Fruit fly (Drosophila melanogaster) whole organism, embryonic: Measurements from ENCODE around the gene Ube4B.

Experiments used
- Ada2b ChIP-seq: fragments of 200-800 bp; sonication (Bioruptor generic); IDR thresholded peaks from 2 replicates; pipeline ENCODE4 v1.3.6; 2022; ENCODE audit warnings: missing biosample characterization, missing genetic modification characterization
- CG10565 ChIP-seq: fragments of 200-800 bp; sonication (Bioruptor generic); optimal IDR thresholded peaks from 3 replicates; lab custom pipeline; 2016; ENCODE audit warnings: missing biosample characterization, mild to moderate bottlenecking, missing genetic modification characterization
- CG14667 ChIP-seq: fragments of 200-800 bp; sonication (Bioruptor generic); IDR thresholded peaks from 2 replicates; pipeline ENCODE4 v1.3.6; 2022; ENCODE audit warnings: missing biosample characterization, missing genetic modification characterization
- CG14710 ChIP-seq: fragments of 200-800 bp; sonication (Bioruptor generic); optimal IDR thresholded peaks from 3 replicates; lab custom pipeline; 2019; ENCODE audit warnings: missing biosample characterization, mild to moderate bottlenecking, missing genetic modification characterization, moderate library complexity
- CG1602 ChIP-seq: fragments of 200-800 bp; sonication (Bioruptor generic); optimal IDR thresholded peaks from 3 replicates; lab custom pipeline; 2016; ENCODE audit warnings: missing biosample characterization, missing genetic modification characterization
- CG17361 ChIP-seq: fragments of 200-800 bp; sonication (Bioruptor generic); IDR thresholded peaks from 3 replicates; pipeline ENCODE4 v1.3.6; 2022; ENCODE audit warnings: missing biosample characterization, missing genetic modification characterization
- CG17802 ChIP-seq: fragments of 200-800 bp; sonication (Bioruptor generic); optimal IDR thresholded peaks from 2 replicates; lab custom pipeline; 2018; ENCODE audit warnings: missing biosample characterization, mild to moderate bottlenecking, missing genetic modification characterization, moderate library complexity
- CG18011 ChIP-seq: fragments of 200-800 bp; sonication (Bioruptor generic); optimal IDR thresholded peaks from 2 replicates; lab custom pipeline; 2017; ENCODE audit warnings: missing biosample characterization, missing genetic modification characterization, mild to moderate bottlenecking, moderate library complexity, missing genotype
- CG2199 ChIP-seq: fragments of 200-800 bp; sonication (Bioruptor generic); IDR thresholded peaks from 3 replicates; pipeline ENCODE4 v1.3.6; 2022; ENCODE audit warnings: missing biosample characterization, missing genetic modification characterization
- CG31224 ChIP-seq: fragments of 200-800 bp; sonication (Bioruptor generic); IDR thresholded peaks from 2 replicates; pipeline ENCODE4 v1.3.6; 2022; ENCODE audit warnings: missing biosample characterization, missing genetic modification characterization
- CG31441 ChIP-seq: fragments of 200-800 bp; sonication (Bioruptor generic); IDR thresholded peaks from 2 replicates; pipeline ENCODE4 v1.3.6; 2022; ENCODE audit warnings: missing biosample characterization, missing genetic modification characterization
- CG4617 ChIP-seq: fragments of 200-800 bp; sonication (Bioruptor generic); optimal IDR thresholded peaks from 3 replicates; lab custom pipeline; 2016; ENCODE audit warnings: missing biosample characterization, missing genetic modification characterization, borderline replicate concordance
- CG4730 ChIP-seq: fragments of 200-800 bp; sonication (Bioruptor generic); IDR thresholded peaks from 2 replicates; pipeline ENCODE4 v1.3.6; 2022; ENCODE audit warnings: missing biosample characterization, missing genetic modification characterization
- CG6254 ChIP-seq: fragments of 200-800 bp; sonication (Bioruptor generic); optimal IDR thresholded peaks from 3 replicates; lab custom pipeline; 2017; ENCODE audit warnings: mild to moderate bottlenecking, missing biosample characterization, missing genetic modification reagents, missing genetic modification characterization
- CG6765 ChIP-seq: fragments of 200-800 bp; sonication (Bioruptor generic); optimal IDR thresholded peaks from 3 replicates; lab custom pipeline; 2017; ENCODE audit warnings: missing biosample characterization, mild to moderate bottlenecking, missing genetic modification characterization
- CG8089 ChIP-seq: fragments of 200-800 bp; sonication (Bioruptor generic); optimal IDR thresholded peaks from 3 replicates; lab custom pipeline; 2016; ENCODE audit warnings: missing biosample characterization, missing genetic modification characterization
- CG9817 ChIP-seq: fragments of 200-800 bp; sonication (Bioruptor generic); optimal IDR thresholded peaks from 2 replicates; lab custom pipeline; 2018; ENCODE audit warnings: missing biosample characterization, mild to moderate bottlenecking, missing genetic modification characterization, moderate library complexity
- Chrac-16 ChIP-seq: fragments of 200-800 bp; sonication (Bioruptor generic); optimal IDR thresholded peaks from 3 replicates; lab custom pipeline; 2016; ENCODE audit warnings: missing biosample characterization, missing genetic modification characterization
- CkIIα-i1 ChIP-seq: fragments of 200-800 bp; sonication (Bioruptor generic); IDR thresholded peaks from 2 replicates; pipeline ENCODE4 v1.3.6; 2022; ENCODE audit warnings: missing biosample characterization, missing genetic modification characterization
- Doc3 ChIP-seq: fragments of 200-800 bp; sonication (Bioruptor generic); IDR thresholded peaks from 3 replicates; pipeline ENCODE4 v1.3.6; 2022; ENCODE audit warnings: missing biosample characterization, missing genetic modification characterization; ENCODE audit not compliant: partially characterized antibody
- Dref ChIP-seq: fragments of 200-800 bp; sonication (Bioruptor generic); IDR thresholded peaks from 2 replicates; pipeline ENCODE4 v1.3.6; 2022; ENCODE audit warnings: missing biosample characterization, missing genetic modification characterization
- E2f1 ChIP-seq: fragments of 200-800 bp; sonication (Bioruptor generic); IDR thresholded peaks from 2 replicates; pipeline ENCODE4 v1.3.6; 2022; ENCODE audit warnings: missing biosample characterization, missing genetic modification characterization
- E2f2 ChIP-seq: fragments of 200-800 bp; sonication (Bioruptor generic); IDR thresholded peaks from 2 replicates; pipeline ENCODE4 v1.3.6; 2022; ENCODE audit warnings: missing biosample characterization, missing genetic modification characterization
- Fer1 ChIP-seq: fragments of 200-800 bp; sonication (Bioruptor generic); optimal IDR thresholded peaks from 2 replicates; lab custom pipeline; 2017; ENCODE audit warnings: missing biosample characterization, mild to moderate bottlenecking, missing genetic modification characterization
- Gsc ChIP-seq: fragments of 200-800 bp; sonication (Bioruptor generic); IDR thresholded peaks from 2 replicates; pipeline ENCODE4 v1.3.6; 2022; ENCODE audit warnings: missing biosample characterization, missing genetic modification characterization
- Hmx ChIP-seq: fragments of 200-800 bp; sonication (Bioruptor generic); optimal IDR thresholded peaks from 2 replicates; lab custom pipeline; 2016; ENCODE audit warnings: missing biosample characterization, missing genetic modification characterization
- Nf-YA ChIP-seq: fragments of 200-800 bp; sonication (Bioruptor generic); IDR thresholded peaks from 2 replicates; pipeline ENCODE4 v1.3.6; 2022; ENCODE audit warnings: missing biosample characterization, missing genetic modification characterization
- Nf-YC ChIP-seq: fragments of 200-800 bp; optimal IDR thresholded peaks from 3 replicates; lab custom pipeline; 2019; ENCODE audit warnings: missing biosample characterization, mild to moderate bottlenecking, missing genetic modification characterization, moderate library complexity
- Trl ChIP-seq, 3 experiments: fragments of >200 bp in 2 of 3; fragments of 200-800 bp in 1 of 3; sonication (Bioruptor generic) in 1 of 3; optimal IDR thresholded peaks; 2 replicates in 1 of 3; 3 replicates in 2 of 3; lab custom pipeline; 2016 to 2017; ENCODE audit warnings: missing biosample characterization in 1 of 3, missing genetic modification characterization in 1 of 3
- ara ChIP-seq: fragments of 200-800 bp; sonication (Bioruptor generic); IDR thresholded peaks from 2 replicates; pipeline ENCODE4 v1.3.6; 2022; ENCODE audit warnings: missing biosample characterization, missing genetic modification characterization
- az2 ChIP-seq: fragments of 200-800 bp; sonication (Bioruptor generic); optimal IDR thresholded peaks from 3 replicates; lab custom pipeline; 2016; ENCODE audit warnings: missing biosample characterization, missing genetic modification characterization
- cwo ChIP-seq: fragments of 200-800 bp; sonication (Bioruptor generic); optimal IDR thresholded peaks from 3 replicates; lab custom pipeline; 2017; ENCODE audit warnings: missing biosample characterization, missing genetic modification characterization, mild to moderate bottlenecking, moderate library complexity, missing genetic modification reagents
- da ChIP-seq: fragments of 200-800 bp; sonication (Bioruptor generic); optimal IDR thresholded peaks from 2 replicates; lab custom pipeline; 2016; ENCODE audit warnings: missing biosample characterization, missing genetic modification characterization
- dimm ChIP-seq: fragments of 200-800 bp; sonication (Bioruptor generic); IDR thresholded peaks from 2 replicates; pipeline ENCODE4 v1.3.6; 2022; ENCODE audit warnings: missing biosample characterization, missing genetic modification characterization
- fd64A ChIP-seq: fragments of 200-800 bp; sonication (Bioruptor generic); optimal IDR thresholded peaks from 3 replicates; lab custom pipeline; 2018; ENCODE audit warnings: missing biosample characterization, mild to moderate bottlenecking, missing genetic modification characterization
- fru ChIP-seq: fragments of >200 bp; optimal IDR thresholded peaks from 2 replicates; lab custom pipeline; 2017
- gcm ChIP-seq: fragments of 200-800 bp; sonication (Bioruptor generic); optimal IDR thresholded peaks from 2 replicates; lab custom pipeline; 2019; ENCODE audit warnings: missing biosample characterization, mild to moderate bottlenecking, missing genetic modification characterization, moderate library complexity
- grau ChIP-seq: fragments of 200-800 bp; optimal IDR thresholded peaks from 3 replicates; lab custom pipeline; 2019; ENCODE audit warnings: missing biosample characterization, mild to moderate bottlenecking, missing genetic modification characterization, moderate library complexity
- gro ChIP-seq: fragments of 200-800 bp; sonication (Bioruptor generic); optimal IDR thresholded peaks from 2 replicates; lab custom pipeline; 2016; ENCODE audit warnings: missing biosample characterization, missing genetic modification characterization
- gsb-n ChIP-seq: fragments of 200-800 bp; sonication (Bioruptor generic); optimal IDR thresholded peaks from 3 replicates; lab custom pipeline; 2018; ENCODE audit warnings: missing biosample characterization, mild to moderate bottlenecking, missing genetic modification characterization
- ind ChIP-seq: fragments of 200-800 bp; sonication (Bioruptor generic); optimal IDR thresholded peaks from 3 replicates; lab custom pipeline; 2016; ENCODE audit warnings: missing biosample characterization, missing genetic modification characterization
- knrl ChIP-seq: fragments of 200-800 bp; sonication (Bioruptor generic); IDR thresholded peaks from 3 replicates; pipeline ENCODE4 v1.3.6; 2022; ENCODE audit warnings: missing biosample characterization, missing genetic modification characterization; ENCODE audit not compliant: partially characterized antibody
- maf-S ChIP-seq: fragments of 200-800 bp; sonication (Bioruptor generic); optimal IDR thresholded peaks from 2 replicates; lab custom pipeline; 2016; ENCODE audit warnings: missing biosample characterization, missing genetic modification characterization
- nerfin-1 ChIP-seq: fragments of 200-800 bp; sonication (Bioruptor generic); optimal IDR thresholded peaks from 3 replicates; lab custom pipeline; 2019; ENCODE audit warnings: missing biosample characterization, mild to moderate bottlenecking, missing genetic modification characterization, moderate library complexity
- odd ChIP-seq: fragments of 200-800 bp; sonication (Bioruptor generic); optimal IDR thresholded peaks from 2 replicates; lab custom pipeline; 2017; ENCODE audit warnings: missing biosample characterization, mild to moderate bottlenecking, missing genetic modification characterization
- p53 ChIP-seq: fragments of 200-800 bp; sonication (Bioruptor generic); optimal IDR thresholded peaks from 2 replicates; lab custom pipeline; 2016; ENCODE audit warnings: missing biosample characterization, missing genetic modification characterization
- pfk ChIP-seq: fragments of 200-800 bp; sonication (Bioruptor generic); optimal IDR thresholded peaks from 2 replicates; lab custom pipeline; 2018; ENCODE audit warnings: missing biosample characterization, mild to moderate bottlenecking, missing genetic modification characterization, moderate library complexity
- pita ChIP-seq: fragments of 200-800 bp; sonication (Bioruptor generic); optimal IDR thresholded peaks from 2 replicates; lab custom pipeline; 2017; ENCODE audit warnings: missing biosample characterization, mild to moderate bottlenecking, missing genetic modification characterization
- sna ChIP-seq: fragments of 200-800 bp; sonication (Bioruptor generic); IDR thresholded peaks from 2 replicates; pipeline ENCODE4 v1.3.6; 2022; ENCODE audit warnings: missing biosample characterization, missing genetic modification characterization; ENCODE audit not compliant: partially characterized antibody
- toy ChIP-seq: fragments of 200-800 bp; sonication (Bioruptor generic); IDR thresholded peaks from 2 replicates; pipeline ENCODE4 v1.3.6; 2022; ENCODE audit warnings: missing biosample characterization, missing genetic modification characterization
- wdn ChIP-seq: fragments of 200-800 bp; sonication (Bioruptor generic); IDR thresholded peaks from 2 replicates; pipeline ENCODE4 v1.3.6; 2022; ENCODE audit warnings: missing biosample characterization, missing genetic modification characterization

The Ube4B gene

DNA sequence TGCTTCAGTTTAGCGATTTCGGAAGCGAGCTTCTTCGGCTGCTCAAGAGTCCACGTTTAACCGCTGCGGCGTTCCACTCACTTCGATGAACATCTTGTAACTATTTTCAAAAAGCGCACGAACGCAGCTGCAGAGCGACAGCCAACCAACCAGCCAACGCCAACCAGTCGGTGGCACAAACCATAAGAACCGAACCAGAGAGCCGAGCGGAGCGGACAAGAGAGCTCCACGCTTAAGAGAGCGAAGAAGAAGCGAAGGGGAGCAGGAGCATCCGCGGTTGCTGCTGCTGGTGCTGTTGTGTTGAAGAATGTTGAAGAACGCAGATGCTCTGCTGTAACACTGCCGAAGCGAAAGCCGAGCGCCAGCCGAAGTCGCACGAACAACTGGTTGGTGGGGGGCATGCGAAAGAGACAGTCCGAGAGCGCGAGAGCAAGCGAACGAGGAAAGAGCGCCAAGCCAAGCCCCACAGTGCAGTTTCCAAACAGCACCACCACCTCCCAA, 40.9 kb upstream of the Ube4B start, which contains the start of gene CG9932 (continued):
- TF ChIP-seq Dref (GFP tag; lab: Robert Waterston, UW) (no peak), Trl (optimal IDR thresholded peaks at IDR 0.05; lab: Kevin White, UChicago) (peak; percentile 97 to 99), Trl (GFP tag; optimal IDR thresholded peaks at IDR 0.05; lab: Kevin White, UChicago) (peak; percentile 61), CG4730 (GFP tag; lab: Robert Waterston, UW) (no peak), Gsc (GFP tag; lab: Robert Waterston, UW) (no peak), E2f1 (no peak), CG6254 (GFP tag; lab: Kevin White, UChicago) (no peak), CG9817 (tag; lab: Kevin White, UChicago) (no peak), CG31441 (GFP tag; lab: Robert Waterston, UW) (0 out of 2 replicates have a peak, but pooled peaks have one; percentile 29), Doc3 (0 out of 3 replicates have a peak, but pooled peaks have one; percentile 11), CG31224 (no peak), CG1602 (GFP tag; lab: Kevin White, UChicago) (no peak), CG4617 (GFP tag; lab: Kevin White, UChicago) (no peak), ind (no peak), knrl (GFP tag; lab: Robert Waterston, UW) (no peak), pfk (GFP tag; lab: Kevin White, UChicago) (no peak), CG10565 (GFP tag; lab: Kevin White, UChicago) (no peak), pita (GFP tag; lab: Kevin White, UChicago) (no peak), Ada2b (no peak), CG18011 (GFP tag; lab: Kevin White, UChicago) (no peak), grau (tag; lab: Kevin White, UChicago) (peak; percentile 0), E2f2 (GFP tag; lab: Robert Waterston, UW) (peak; percentile 41; the same call in 1 of the 2 replicates), wdn (GFP tag; lab: Robert Waterston, UW) (no peak), Nf-YA (GFP tag; lab: Robert Waterston, UW) (no peak), fru (lab: Kevin White, UChicago) (no peak), Nf-YC (peak; percentile 89), Hmx (GFP tag; lab: Kevin White, UChicago) (no peak), CG14667 (no peak), ara (GFP tag; lab: Robert Waterston, UW) (no peak), p53 (GFP tag; lab: Kevin White, UChicago) (no peak), nerfin-1 (tag; lab: Kevin White, UChicago) (peak; percentile 11), gcm (no peak), da (GFP tag; lab: Kevin White, UChicago) (peak; percentile 13), sna (peak; percentile 79), gro (GFP tag; lab: Kevin White, UChicago) (no peak), CG14710 (tag; lab: Kevin White, UChicago) (no peak), CkIIα-i1 (GFP tag; lab: Robert Waterston, UW) (no peak), cwo (GFP tag; lab: Kevin White, UChicago) (peak; percentile 13), CG17361 (GFP tag; lab: Robert Waterston, UW) (no peak), odd (GFP tag; lab: Kevin White, UChicago) (peak; percentile 9), dimm (GFP tag; lab: Robert Waterston, UW) (no peak), CG17802 (tag; lab: Kevin White, UChicago) (no peak), az2 (GFP tag; lab: Kevin White, UChicago) (no peak), Fer1 (GFP tag; lab: Kevin White, UChicago) (peak; percentile 62), CG8089 (GFP tag; lab: Kevin White, UChicago) (no peak), gsb-n (no peak), Chrac-16 (GFP tag; lab: Kevin White, UChicago) (no peak), toy (GFP tag; lab: Robert Waterston, UW) (no peak), CG6765 (GFP tag; lab: Kevin White, UChicago) (peak; percentile 38), fd64A (GFP tag; lab: Kevin White, UChicago) (no peak), CG2199 (GFP tag; lab: Robert Waterston, UW) (peak; percentile 90; the same call in 2 of the 3 replicates), maf-S (GFP tag; lab: Kevin White, UChicago) (no peak)
